Fruit fly (Drosophila melanogaster) whole organism, embryonic: ENCODE measurements around the gene Hecw.

ENCODE experiments used
- Atf3 ChIP-seq: fragments of 200-800 bp; sonication (Bioruptor generic); optimal IDR thresholded peaks from 3 replicates; lab custom pipeline; 2016; ENCODE audit warnings: missing biosample characterization, missing genetic modification characterization
- CG10209 ChIP-seq: fragments of 200-800 bp; sonication (Bioruptor generic); optimal IDR thresholded peaks from 3 replicates; lab custom pipeline; 2017; ENCODE audit warnings: missing biosample characterization, mild to moderate bottlenecking, missing genetic modification characterization, missing genetic modification reagents
- CG10366 ChIP-seq: fragments of 200-800 bp; sonication (Bioruptor generic); IDR thresholded peaks from 2 replicates; pipeline ENCODE4 v1.3.6; 2022; ENCODE audit warnings: missing biosample characterization, missing genetic modification characterization
- CG11085 ChIP-seq: fragments of 200-800 bp; sonication (Bioruptor generic); IDR thresholded peaks from 2 replicates; pipeline ENCODE4 v1.3.6; 2022; ENCODE audit warnings: missing biosample characterization, missing genetic modification characterization
- CG11456 ChIP-seq: fragments of 200-800 bp; sonication (Bioruptor generic); IDR thresholded peaks from 3 replicates; pipeline ENCODE4 v1.3.6; 2022; ENCODE audit warnings: missing biosample characterization, missing genetic modification characterization
- CG11504 ChIP-seq: fragments of 200-800 bp; sonication (Bioruptor generic); optimal IDR thresholded peaks from 3 replicates; lab custom pipeline; 2019; ENCODE audit warnings: missing biosample characterization, mild to moderate bottlenecking, missing genetic modification characterization, moderate library complexity
- CG14860 ChIP-seq: fragments of 200-800 bp; sonication (Bioruptor generic); IDR thresholded peaks from 3 replicates; pipeline ENCODE4 v1.3.6; 2022; ENCODE audit warnings: missing biosample characterization, missing genetic modification characterization; ENCODE audit not compliant: partially characterized antibody
- CG1529 ChIP-seq: fragments of 200-800 bp; sonication (Bioruptor generic); optimal IDR thresholded peaks from 3 replicates; lab custom pipeline; 2018; ENCODE audit warnings: missing biosample characterization, missing genetic modification characterization
- CG15696 ChIP-seq: fragments of 200-800 bp; sonication (Bioruptor generic); optimal IDR thresholded peaks from 2 replicates; lab custom pipeline; 2019; ENCODE audit warnings: missing biosample characterization, mild to moderate bottlenecking, missing genetic modification characterization, moderate library complexity
- CG16863 ChIP-seq: fragments of 200-800 bp; sonication (Bioruptor generic); optimal IDR thresholded peaks from 3 replicates; lab custom pipeline; 2016; ENCODE audit warnings: missing biosample characterization, missing genetic modification characterization
- CG6175 ChIP-seq: fragments of 200-800 bp; sonication (Bioruptor generic); IDR thresholded peaks from 3 replicates; pipeline ENCODE4 v1.3.6; 2022; ENCODE audit warnings: missing biosample characterization, missing genetic modification characterization
- CG6683 ChIP-seq: fragments of 200-800 bp; sonication (Bioruptor generic); optimal IDR thresholded peaks from 2 replicates; lab custom pipeline; 2017; ENCODE audit warnings: missing biosample characterization, mild to moderate bottlenecking, missing genetic modification characterization, missing genetic modification reagents
- CG7357 ChIP-seq: fragments of 200-800 bp; sonication (Bioruptor generic); IDR thresholded peaks from 3 replicates; pipeline ENCODE4 v1.3.6; 2022; ENCODE audit warnings: missing biosample characterization, missing genetic modification characterization
- CG9727 ChIP-seq: fragments of 200-800 bp; sonication (Bioruptor generic); optimal IDR thresholded peaks from 3 replicates; lab custom pipeline; 2017; ENCODE audit warnings: missing biosample characterization, mild to moderate bottlenecking, missing genetic modification characterization
- HHEX ChIP-seq: fragments of 200-800 bp; sonication (Bioruptor generic); optimal IDR thresholded peaks from 3 replicates; lab custom pipeline; 2017; ENCODE audit warnings: missing biosample characterization, mild to moderate bottlenecking, missing genetic modification characterization, missing genetic modification reagents
- Lim3 ChIP-seq: fragments of 200-800 bp; sonication (Bioruptor generic); IDR thresholded peaks from 2 replicates; pipeline ENCODE4 v1.3.6; 2022; ENCODE audit warnings: missing biosample characterization, missing genetic modification characterization
- Mes4 ChIP-seq: fragments of 200-800 bp; sonication (Bioruptor generic); optimal IDR thresholded peaks from 2 replicates; lab custom pipeline; 2016; ENCODE audit warnings: missing biosample characterization, missing genetic modification characterization
- NC2α ChIP-seq: fragments of 200-800 bp; sonication (Bioruptor generic); optimal IDR thresholded peaks from 2 replicates; lab custom pipeline; 2016; ENCODE audit warnings: missing biosample characterization, missing genetic modification characterization
- NC2β ChIP-seq: fragments of 200-800 bp; sonication (Bioruptor generic); optimal IDR thresholded peaks from 2 replicates; lab custom pipeline; 2016; ENCODE audit warnings: missing biosample characterization, missing genetic modification characterization
- Rx ChIP-seq: fragments of 200-800 bp; sonication (Bioruptor generic); IDR thresholded peaks from 2 replicates; pipeline ENCODE4 v1.3.6; 2022; ENCODE audit warnings: missing biosample characterization, missing genetic modification characterization
- Sox100B ChIP-seq: fragments of 200-800 bp; sonication (Bioruptor generic); optimal IDR thresholded peaks from 3 replicates; lab custom pipeline; 2018; ENCODE audit warnings: missing biosample characterization, mild to moderate bottlenecking, missing genetic modification characterization
- Trl ChIP-seq, 3 experiments: fragments of >200 bp in 2 of 3; fragments of 200-800 bp in 1 of 3; sonication (Bioruptor generic) in 1 of 3; optimal IDR thresholded peaks; 2 replicates in 1 of 3; 3 replicates in 2 of 3; lab custom pipeline; 2016 to 2017; ENCODE audit warnings: missing biosample characterization in 1 of 3, missing genetic modification characterization in 1 of 3
- bab2 ChIP-seq: fragments of 200-800 bp; sonication (Bioruptor generic); optimal IDR thresholded peaks from 2 replicates; lab custom pipeline; 2016; ENCODE audit warnings: missing biosample characterization, missing genetic modification characterization
- bbx ChIP-seq: fragments of 200-800 bp; sonication (Bioruptor generic); IDR thresholded peaks from 2 replicates; pipeline ENCODE4 v1.3.6; 2022; ENCODE audit warnings: missing biosample characterization, missing genetic modification characterization; ENCODE audit not compliant: partially characterized antibody
- cato ChIP-seq: fragments of 200-800 bp; sonication (Bioruptor generic); optimal IDR thresholded peaks from 2 replicates; lab custom pipeline; 2016; ENCODE audit warnings: missing biosample characterization, missing genetic modification characterization, borderline replicate concordance
- chm ChIP-seq: fragments of 200-800 bp; sonication (Bioruptor generic); IDR thresholded peaks from 2 replicates; pipeline ENCODE4 v1.3.6; 2022; ENCODE audit warnings: missing biosample characterization, missing genetic modification characterization
- crp ChIP-seq, 2 experiments: fragments of 200-800 bp; sonication (Bioruptor generic); optimal IDR thresholded peaks; 2 replicates in 1 of 2; 3 replicates in 1 of 2; lab custom pipeline; 2017; ENCODE audit warnings: missing biosample characterization in 2 of 2, missing genetic modification characterization in 2 of 2, mild to moderate bottlenecking in 1 of 2, moderate library complexity in 1 of 2
- fd3F ChIP-seq: fragments of 200-800 bp; sonication (Bioruptor generic); optimal IDR thresholded peaks from 2 replicates; lab custom pipeline; 2018; ENCODE audit warnings: missing biosample characterization, mild to moderate bottlenecking, missing genetic modification characterization, moderate library complexity
- gce ChIP-seq: fragments of 200-800 bp; sonication (Bioruptor generic); IDR thresholded peaks from 3 replicates; pipeline ENCODE4 v1.3.6; 2022; ENCODE audit warnings: missing biosample characterization, missing genetic modification characterization
- her ChIP-seq: fragments of 200-800 bp; sonication (Bioruptor generic); optimal IDR thresholded peaks from 2 replicates; lab custom pipeline; 2016; ENCODE audit warnings: missing biosample characterization, missing genetic modification characterization
- ind ChIP-seq: fragments of 200-800 bp; sonication (Bioruptor generic); optimal IDR thresholded peaks from 3 replicates; lab custom pipeline; 2016; ENCODE audit warnings: missing biosample characterization, missing genetic modification characterization
- jigr1 ChIP-seq: fragments of 200-800 bp; sonication (Bioruptor generic); IDR thresholded peaks from 3 replicates; pipeline ENCODE4 v1.3.6; 2022; ENCODE audit warnings: missing biosample characterization, missing genetic modification characterization
- jumu ChIP-seq: fragments of 200-800 bp; sonication (Bioruptor generic); optimal IDR thresholded peaks from 3 replicates; lab custom pipeline; 2016; ENCODE audit warnings: missing biosample characterization, missing genetic modification characterization
- kni ChIP-seq: fragments of 200-800 bp; sonication (Bioruptor generic); optimal IDR thresholded peaks from 3 replicates; lab custom pipeline; 2017; ENCODE audit warnings: mild to moderate bottlenecking, missing biosample characterization, missing genetic modification reagents, missing genetic modification characterization
- knrl ChIP-seq: fragments of 200-800 bp; sonication (Bioruptor generic); IDR thresholded peaks from 3 replicates; pipeline ENCODE4 v1.3.6; 2022; ENCODE audit warnings: missing biosample characterization, missing genetic modification characterization; ENCODE audit not compliant: partially characterized antibody
- luna ChIP-seq: fragments of 200-800 bp; sonication (Bioruptor generic); optimal IDR thresholded peaks from 2 replicates; lab custom pipeline; 2016; ENCODE audit warnings: missing biosample characterization, missing genetic modification characterization
- pho ChIP-seq: fragments of 200-800 bp; sonication (Bioruptor generic); optimal IDR thresholded peaks from 2 replicates; lab custom pipeline; 2016; ENCODE audit warnings: missing biosample characterization, missing genetic modification characterization
- phol ChIP-seq: fragments of 200-800 bp; sonication (Bioruptor generic); optimal IDR thresholded peaks from 3 replicates; lab custom pipeline; 2018; ENCODE audit warnings: missing biosample characterization, mild to moderate bottlenecking, missing genetic modification characterization, moderate library complexity
- row ChIP-seq: fragments of 200-800 bp; sonication (Bioruptor generic); IDR thresholded peaks from 3 replicates; pipeline ENCODE4 v1.3.6; 2022; ENCODE audit warnings: missing biosample characterization, missing genetic modification characterization
- schlank ChIP-seq: fragments of 200-800 bp; sonication (Bioruptor generic); optimal IDR thresholded peaks from 2 replicates; lab custom pipeline; 2018; ENCODE audit warnings: missing biosample characterization, mild to moderate bottlenecking, missing genetic modification characterization
- scrt ChIP-seq: fragments of 200-800 bp; sonication (Bioruptor generic); optimal IDR thresholded peaks from 2 replicates; lab custom pipeline; 2018; ENCODE audit warnings: missing biosample characterization, mild to moderate bottlenecking, missing genetic modification characterization, moderate library complexity
- sima ChIP-seq: fragments of 200-800 bp; sonication (Bioruptor generic); optimal IDR thresholded peaks from 2 replicates; lab custom pipeline; 2016; ENCODE audit warnings: missing biosample characterization, missing genetic modification characterization
- sqz ChIP-seq: fragments of 200-800 bp; sonication (Bioruptor generic); optimal IDR thresholded peaks from 3 replicates; lab custom pipeline; 2018; ENCODE audit warnings: missing biosample characterization, mild to moderate bottlenecking, missing genetic modification characterization
- stwl ChIP-seq: fragments of 200-800 bp; sonication (Bioruptor generic); optimal IDR thresholded peaks from 3 replicates; lab custom pipeline; 2018; ENCODE audit warnings: missing biosample characterization, mild to moderate bottlenecking, missing genetic modification characterization, moderate library complexity
- tap ChIP-seq: fragments of 200-800 bp; optimal IDR thresholded peaks from 3 replicates; lab custom pipeline; 2019; ENCODE audit warnings: missing biosample characterization, mild to moderate bottlenecking, missing genetic modification characterization, moderate library complexity
- trh ChIP-seq: fragments of 200-800 bp; sonication (Bioruptor generic); optimal IDR thresholded peaks from 2 replicates; lab custom pipeline; 2016; ENCODE audit warnings: missing biosample characterization, missing genetic modification characterization
- twi ChIP-seq: fragments of 200-800 bp; optimal IDR thresholded peaks from 2 replicates; lab custom pipeline; 2019; ENCODE audit warnings: missing biosample characterization, mild to moderate bottlenecking, missing genetic modification characterization, moderate library complexity
- unpg ChIP-seq: fragments of 200-800 bp; sonication (Bioruptor generic); optimal IDR thresholded peaks from 3 replicates; lab custom pipeline; 2018; ENCODE audit warnings: missing biosample characterization, mild to moderate bottlenecking, missing genetic modification characterization, moderate library complexity

The Hecw gene

dm6 chrX:9578696-9579509 lies 29.8 kb upstream of the Hecw start (continued):
- peak; percentile 99 for TF ChIP-seq chm (GFP tag; lab: Robert Waterston, UW)
- peak; percentile 96 for TF ChIP-seq kni (GFP tag; lab: Kevin White, UChicago)
- peak; percentile 92 for TF ChIP-seq scrt
- TF ChIP-seq gce (GFP tag; lab: Robert Waterston, UW), result peak; percentile 97
- TF ChIP-seq HHEX (GFP tag; lab: Kevin White, UChicago), result peak; percentile 98
- TF ChIP-seq twi, result peak; percentile 96
- TF ChIP-seq CG7357 (GFP tag; lab: Robert Waterston, UW), result peak; percentile 94
- peak; percentile 98 for TF ChIP-seq CG10209
- peak; percentile 97 for TF ChIP-seq jigr1 (GFP tag; lab: Robert Waterston, UW)
- peak; percentile 99 for TF ChIP-seq CG10366 (GFP tag; lab: Robert Waterston, UW)
- peak; percentile 98 for TF ChIP-seq Atf3 (GFP tag; lab: Kevin White, UChicago)
- TF ChIP-seq phol (tag; lab: Kevin White, UChicago), result peak; percentile 98
- TF ChIP-seq ind (GFP tag; lab: Kevin White, UChicago), result peak; percentile 99
- peak; percentile 11 to 32 for TF ChIP-seq Trl (optimal IDR thresholded peaks at IDR 0.05; lab: Kevin White, UChicago)
- TF ChIP-seq Trl (GFP tag; optimal IDR thresholded peaks at IDR 0.05; lab: Kevin White, UChicago), result peak; percentile 99
- peak; percentile 96 for TF ChIP-seq schlank (tag; lab: Kevin White, UChicago)
- peak; percentile 97 for TF ChIP-seq trh (GFP tag; lab: Kevin White, UChicago)
- TF ChIP-seq Lim3 (GFP tag; lab: Robert Waterston, UW), result peak; percentile 94
- TF ChIP-seq pho, result peak; percentile 98
- TF ChIP-seq row (GFP tag; lab: Robert Waterston, UW), result peak; percentile 98
- TF ChIP-seq CG9727 (GFP tag; lab: Kevin White, UChicago), result peak; percentile 98
- TF ChIP-seq her (GFP tag; lab: Kevin White, UChicago), result peak; percentile 96
- peak; percentile 96 for TF ChIP-seq CG11504 (tag; lab: Kevin White, UChicago)
- peak; percentile 98 for TF ChIP-seq NC2β
- TF ChIP-seq sima (GFP tag; lab: Kevin White, UChicago), result peak; percentile 95
- TF ChIP-seq knrl, result no peak
- peak; percentile 93 for TF ChIP-seq Sox100B (GFP tag; lab: Kevin White, UChicago)
- peak; percentile 93 for TF ChIP-seq sqz (GFP tag; lab: Kevin White, UChicago)
- no peak for TF ChIP-seq CG14860 (GFP tag; lab: Robert Waterston, UW)
- TF ChIP-seq luna (GFP tag; lab: Kevin White, UChicago), result peak; percentile 86
- no peak for TF ChIP-seq bbx (GFP tag; lab: Robert Waterston, UW)
- peak; percentile 98 for TF ChIP-seq unpg (GFP tag; lab: Kevin White, UChicago)
- peak; percentile 55 for TF ChIP-seq stwl (tag; lab: Kevin White, UChicago)
- TF ChIP-seq CG11456 (GFP tag; lab: Robert Waterston, UW), result peak; percentile 99
- TF ChIP-seq bab2, result peak; percentile 98
- TF ChIP-seq fd3F (GFP tag; lab: Kevin White, UChicago), result peak; percentile 95
- peak; percentile 98 for TF ChIP-seq Mes4 (GFP tag; lab: Kevin White, UChicago)
- TF ChIP-seq tap (tag; lab: Kevin White, UChicago), result peak; percentile 95
- TF ChIP-seq jumu (GFP tag; lab: Kevin White, UChicago), result peak; percentile 99
- TF ChIP-seq CG16863 (GFP tag; lab: Kevin White, UChicago), result peak; percentile 99
- peak; percentile 99 for TF ChIP-seq Rx (GFP tag; lab: Robert Waterston, UW)
- TF ChIP-seq crp (GFP tag; optimal IDR thresholded peaks at IDR 0.05; lab: Kevin White, UChicago), result peak in 1 of 2 experiments; percentile 73
- TF ChIP-seq cato (GFP tag; lab: Kevin White, UChicago), result peak; percentile 98
- TF ChIP-seq CG6175 (GFP tag; lab: Robert Waterston, UW), result peak; percentile 97
- peak; percentile 96 for TF ChIP-seq CG15696 (tag; lab: Kevin White, UChicago)
- peak; percentile 91 for TF ChIP-seq CG6683 (GFP tag; lab: Kevin White, UChicago)
- TF ChIP-seq CG11085 (GFP tag; lab: Robert Waterston, UW), result peak; percentile 97
- peak; percentile 98 for TF ChIP-seq NC2α (GFP tag; lab: Kevin White, UChicago)
- TF ChIP-seq CG1529 (GFP tag; lab: Kevin White, UChicago), result peak; percentile 98
